Worm (Caenorhabditis elegans) whole organism, L2 larva: ENCODE data around the gene C27H6.8.
A peak's percentile ranks its signal among the peaks of the same experiment; 100 is the strongest.

Source experiments
- C34F6.9 ChIP-seq: fragments of 150-350 bp; optimal IDR thresholded peaks from 2 replicates; lab custom pipeline; 2014; ENCODE audit warnings: missing biosample characterization, missing genetic modification characterization
- F13H6.1 ChIP-seq: sonication (generic microtip); optimal IDR thresholded peaks from 2 replicates; lab custom pipeline; 2016; ENCODE audit warnings: missing genetic modification characterization, missing compliant biosample characterization
- R02D3.7 ChIP-seq: fragments of 150-350 bp; optimal IDR thresholded peaks from 2 replicates; lab custom pipeline; 2014; ENCODE audit warnings: missing biosample characterization, missing genetic modification characterization
- Y55F3AM.14 ChIP-seq: fragments of 200-800 bp; sonication (Bioruptor generic); optimal IDR thresholded peaks from 2 replicates; lab custom pipeline; 2018; ENCODE audit warnings: mild to moderate bottlenecking, missing genetic modification characterization, missing compliant biosample characterization
- ZK546.5 ChIP-seq: sonication (generic microtip); optimal IDR thresholded peaks from 2 replicates; lab custom pipeline; 2017; ENCODE audit warnings: missing biosample characterization, missing genetic modification characterization
- aly-2 ChIP-seq: fragments of 150-350 bp; optimal IDR thresholded peaks from 2 replicates; lab custom pipeline; 2014; ENCODE audit warnings: missing biosample characterization, missing genetic modification characterization
- ama-1 ChIP-seq: fragments of 150-350 bp; optimal IDR thresholded peaks from 2 replicates; lab custom pipeline; 2018; ENCODE audit warnings: inconsistent platforms
- blmp-1 ChIP-seq: sonication (generic microtip); optimal IDR thresholded peaks from 2 replicates; lab custom pipeline; 2017; ENCODE audit warnings: missing genetic modification characterization, mild to moderate bottlenecking, missing compliant biosample characterization, antibody characterized with exemption, moderate library complexity; ENCODE audit not compliant: insufficient read depth
- ceh-16 ChIP-seq: fragments of 150-350 bp; optimal IDR thresholded peaks from 2 replicates; lab custom pipeline; 2014; ENCODE audit warnings: missing biosample characterization, missing genetic modification characterization
- ceh-82 ChIP-seq: fragments of 150-350 bp; optimal IDR thresholded peaks from 2 replicates; lab custom pipeline; 2014; ENCODE audit warnings: missing biosample characterization, missing genetic modification characterization
- dmd-4 ChIP-seq: sonication (generic microtip); optimal IDR thresholded peaks from 2 replicates; lab custom pipeline; 2017; ENCODE audit warnings: missing biosample characterization, missing genetic modification characterization
- egl-27 ChIP-seq: sonication (generic microtip); optimal IDR thresholded peaks from 3 replicates; lab custom pipeline; 2017; ENCODE audit warnings: missing biosample characterization, missing genetic modification reagents, missing genetic modification characterization
- elt-1 ChIP-seq: fragments of 150-350 bp; optimal IDR thresholded peaks from 2 replicates; lab custom pipeline; 2014; ENCODE audit warnings: missing biosample characterization, missing genetic modification characterization
- elt-3 ChIP-seq: sonication (generic microtip); optimal IDR thresholded peaks from 2 replicates; lab custom pipeline; 2017; ENCODE audit warnings: missing biosample characterization, missing genetic modification characterization
- fos-1 ChIP-seq: fragments of 150-350 bp; optimal IDR thresholded peaks from 2 replicates; lab custom pipeline; 2014; ENCODE audit warnings: missing biosample characterization, missing genetic modification characterization
- gmeb-1 ChIP-seq: fragments of 150-350 bp; optimal IDR thresholded peaks from 2 replicates; lab custom pipeline; 2014; ENCODE audit warnings: missing biosample characterization, missing genetic modification characterization
- lin-13 ChIP-seq: fragments of 150-350 bp; optimal IDR thresholded peaks from 2 replicates; lab custom pipeline; 2014; ENCODE audit warnings: missing biosample characterization, missing genetic modification reagents, missing genetic modification characterization
- lin-39 ChIP-seq: fragments of 150-350 bp; optimal IDR thresholded peaks from 2 replicates; lab custom pipeline; 2014; ENCODE audit warnings: missing biosample characterization, missing genetic modification reagents, missing genetic modification characterization
- mdl-1 ChIP-seq, 2 experiments: fragments of 150-350 bp in 1 of 2; sonication (generic microtip) in 1 of 2; optimal IDR thresholded peaks; 2 replicates each; lab custom pipeline; 2017; ENCODE audit warnings: missing biosample characterization in 2 of 2, missing genetic modification characterization in 2 of 2
- nhr-10 ChIP-seq: sonication (generic microtip); optimal IDR thresholded peaks from 2 replicates; lab custom pipeline; 2017; ENCODE audit warnings: missing biosample characterization, missing genetic modification characterization
- nhr-12 ChIP-seq: fragments of 150-350 bp; optimal IDR thresholded peaks from 2 replicates; lab custom pipeline; 2014; ENCODE audit warnings: missing biosample characterization, missing genetic modification characterization
- nhr-129 ChIP-seq: fragments of 150-350 bp; optimal IDR thresholded peaks from 2 replicates; lab custom pipeline; 2014; ENCODE audit warnings: missing biosample characterization, missing genetic modification characterization
- nhr-23 ChIP-seq: fragments of 150-350 bp; optimal IDR thresholded peaks from 2 replicates; lab custom pipeline; 2014; ENCODE audit warnings: missing biosample characterization, missing genetic modification reagents, missing genetic modification characterization
- nhr-25 ChIP-seq: fragments of 150-350 bp; sonication (generic microtip); optimal IDR thresholded peaks from 3 replicates; lab custom pipeline; 2014; ENCODE audit warnings: missing biosample characterization, missing genetic modification characterization
- nhr-6 ChIP-seq: fragments of 150-350 bp; optimal IDR thresholded peaks from 2 replicates; lab custom pipeline; 2014; ENCODE audit warnings: missing biosample characterization, missing genetic modification characterization
- peb-1 ChIP-seq: fragments of 150-350 bp; optimal IDR thresholded peaks from 2 replicates; lab custom pipeline; 2014; ENCODE audit warnings: missing biosample characterization, missing genetic modification characterization
- sma-9 ChIP-seq, 2 experiments: fragments of 150-350 bp in 1 of 2; sonication (generic microtip) in 1 of 2; optimal IDR thresholded peaks; 2 replicates each; lab custom pipeline; 2014 to 2016; ENCODE audit warnings: missing genetic modification characterization in 2 of 2, mild to moderate bottlenecking in 1 of 2, missing biosample characterization in 1 of 2, missing compliant biosample characterization in 1 of 2, missing genetic modification reagents in 1 of 2, moderate library complexity in 1 of 2
- snpc-4 ChIP-seq: fragments of 150-350 bp; optimal IDR thresholded peaks from 2 replicates; lab custom pipeline; 2014; ENCODE audit warnings: missing biosample characterization, missing genetic modification characterization
- unc-39 ChIP-seq: fragments of 150-350 bp; optimal IDR thresholded peaks from 2 replicates; lab custom pipeline; 2014; ENCODE audit warnings: missing biosample characterization, missing genetic modification characterization
- unc-55 ChIP-seq: fragments of 150-350 bp; sonication (generic microtip); optimal IDR thresholded peaks from 3 replicates; lab custom pipeline; 2014; ENCODE audit warnings: missing biosample characterization, missing genetic modification reagents, missing genetic modification characterization
- unc-62 ChIP-seq: fragments of 150-350 bp; optimal IDR thresholded peaks from 2 replicates; lab custom pipeline; 2014; ENCODE audit warnings: missing biosample characterization, missing genetic modification reagents, missing genetic modification characterization
- ztf-1 ChIP-seq: fragments of 200-800 bp; sonication (Bioruptor generic); conservative IDR thresholded peaks from 2 replicates; pipeline ENCODE4 v1.3.6; 2022; ENCODE audit warnings: missing genetic modification characterization, missing compliant biosample characterization
- ztf-11 ChIP-seq: sonication (generic microtip); optimal IDR thresholded peaks from 2 replicates; lab custom pipeline; 2017; ENCODE audit warnings: missing biosample characterization, missing genetic modification characterization
- ztf-4 ChIP-seq: fragments of 150-350 bp; optimal IDR thresholded peaks from 2 replicates; lab custom pipeline; 2014; ENCODE audit warnings: missing biosample characterization, missing genetic modification characterization

The C27H6.8 gene

ce11 chrV:9970119-9970518, 17.5 kb downstream of the C27H6.8 start (continued):
- no peak for TF ChIP-seq nhr-23 (tag; lab: Kevin White, UChicago)
- TF ChIP-seq unc-62 (GFP tag; lab: Kevin White, UChicago), result no peak
- TF ChIP-seq R02D3.7 (tag; lab: Kevin White, UChicago), result no peak
- no peak for TF ChIP-seq gmeb-1 (tag; lab: Kevin White, UChicago)
- TF ChIP-seq elt-1, result no peak
- no peak for TF ChIP-seq nhr-12 (tag; lab: Kevin White, UChicago)
- TF ChIP-seq ztf-4 (tag; lab: Kevin White, UChicago), result peak; percentile 40
- peak; percentile 41 for TF ChIP-seq C34F6.9
- TF ChIP-seq ztf-11 (tag; lab: Kevin White, UChicago), result peak; percentile 24
- TF ChIP-seq lin-39 (tag; lab: Kevin White, UChicago), result no peak
- no peak for TF ChIP-seq peb-1 (tag; lab: Kevin White, UChicago)
- TF ChIP-seq nhr-6 (tag; lab: Kevin White, UChicago), result peak; percentile 28
- no peak for TF ChIP-seq unc-39 (tag; lab: Kevin White, UChicago)
- peak; percentile 53 for TF ChIP-seq Y55F3AM.14 (GFP tag; lab: Kevin White, UChicago)
- no peak for TF ChIP-seq dmd-4
- TF ChIP-seq ama-1 (lab: Kevin White, UChicago), result no peak
- TF ChIP-seq snpc-4 (tag; lab: Kevin White, UChicago), result peak; percentile 30
- peak; percentile 81 for TF ChIP-seq nhr-129

ce11 chrV:9965891-9966290, 21.7 kb downstream of the C27H6.8 start:
- no peak for TF ChIP-seq Y55F3AM.14 (GFP tag; lab: Kevin White, UChicago)
- TF ChIP-seq ztf-4 (tag; lab: Kevin White, UChicago), result no peak
- no peak for TF ChIP-seq lin-13 (GFP tag; lab: Kevin White, UChicago)
- no peak for TF ChIP-seq ceh-82
- TF ChIP-seq unc-55 (GFP tag; lab: Kevin White, UChicago), result no peak
- no peak for TF ChIP-seq fos-1 (tag; lab: Kevin White, UChicago)
- no peak for TF ChIP-seq elt-3 (tag; lab: Kevin White, UChicago)
- no peak for TF ChIP-seq nhr-10 (tag; lab: Kevin White, UChicago)
- TF ChIP-seq R02D3.7 (tag; lab: Kevin White, UChicago), result no peak
- no peak for TF ChIP-seq nhr-25 (tag; lab: Kevin White, UChicago)
- no peak for TF ChIP-seq egl-27
- TF ChIP-seq ceh-16, result no peak
- TF ChIP-seq nhr-6 (tag; lab: Kevin White, UChicago), result no peak
- TF ChIP-seq mdl-1 (tag; optimal IDR thresholded peaks at IDR 0.05; lab: Kevin White, UChicago), result no peak
- TF ChIP-seq ztf-1, result no peak
- no peak for TF ChIP-seq peb-1 (tag; lab: Kevin White, UChicago)

- TF ChIP-seq F13H6.1 (tag; lab: Kevin White, UChicago) (no peak), unc-55 (GFP tag; lab: Kevin White, UChicago) (peak; percentile 34), fos-1 (tag; lab: Kevin White, UChicago) (no peak), blmp-1 (tag; lab: Kevin White, UChicago) (no peak)
- TF ChIP-seq, all 48 proteins: peak for 1
These were observed 23.3 kb downstream of the C27H6.8 start for ce11 chrV:9964152-9964785.

- TF ChIP-seq ZK546.5 (tag; lab: Kevin White, UChicago) (no peak), ceh-82 (no peak), peb-1 (tag; lab: Kevin White, UChicago) (no peak), Y55F3AM.14 (GFP tag; lab: Kevin White, UChicago) (no peak), ztf-1 (no peak)
These were observed 24.7 kb downstream of the C27H6.8 start for ce11 chrV:9962916-9963315.

- TF ChIP-seq Y55F3AM.14 (GFP tag; lab: Kevin White, UChicago), result no peak
- TF ChIP-seq dmd-4, result no peak
- TF ChIP-seq sma-9 (GFP tag; optimal IDR thresholded peaks at IDR 0.05; lab: Kevin White, UChicago), result no peak
- TF ChIP-seq sma-9 (tag; optimal IDR thresholded peaks at IDR 0.05; lab: Kevin White, UChicago), result no peak
- TF ChIP-seq aly-2 (tag; lab: Kevin White, UChicago), result no peak
- TF ChIP-seq elt-1, result no peak
- TF ChIP-seq unc-62 (GFP tag; lab: Kevin White, UChicago), result no peak
- TF ChIP-seq elt-3 (tag; lab: Kevin White, UChicago), result no peak
- no peak for TF ChIP-seq egl-27
- no peak for TF ChIP-seq ceh-16
- no peak for TF ChIP-seq peb-1 (tag; lab: Kevin White, UChicago)
- TF ChIP-seq R02D3.7 (tag; lab: Kevin White, UChicago), result no peak
- no peak for TF ChIP-seq unc-55 (GFP tag; lab: Kevin White, UChicago)
These were observed 25.2 kb downstream of the C27H6.8 start, which contains the start of gene madf-4 for ce11 chrV:9962394-9962793. madf-4 (minus strand) TSS chrV:9962494.
